Worm (Caenorhabditis elegans): ENCODE results near the gene spin-3.

- TF ChIP-seq ceh-13 (GFP tag; optimal IDR thresholded peaks at IDR 0.05) = no peak
- no peak for TF ChIP-seq B0310.2 (tag; optimal IDR thresholded peaks at IDR 0.05)
- TF ChIP-seq flt-1 (GFP tag; IDR thresholded peaks at IDR 0.05) = no peak
- TF ChIP-seq hmbx-1 (tag; optimal IDR thresholded peaks at IDR 0.05) = no peak
- TF ChIP-seq ama-1 (optimal IDR thresholded peaks at IDR 0.05) = no peak
- no peak for TF ChIP-seq ceh-36 (tag; optimal IDR thresholded peaks at IDR 0.05)
- TF ChIP-seq tra-4 (tag; optimal IDR thresholded peaks at IDR 0.05) = no peak
- TF ChIP-seq hnd-1 (tag; optimal IDR thresholded peaks at IDR 0.05) = no peak
- TF ChIP-seq tbx-37 (GFP tag; conservative IDR thresholded peaks at IDR 0.05) = no peak
Measured at ce11 chrX:13084273-13084672, 45.8 kb upstream of the spin-3 start, which contains the start of gene R03G8.1.
